Worm (Caenorhabditis elegans) whole organism, L4 larva: ENCODE data around the gene dyf-2.

Experiments
- R02D3.7 ChIP-seq: fragments of 150-350 bp; sonication (generic microtip); optimal IDR thresholded peaks from 3 replicates; lab custom pipeline; 2014; ENCODE audit warnings: missing biosample characterization, missing genetic modification characterization
- Y105C5A.15 ChIP-seq: fragments of 200-800 bp; sonication (Bioruptor generic); IDR thresholded peaks from 2 replicates; pipeline ENCODE4 v1.3.6; 2022; ENCODE audit warnings: missing genetic modification characterization, missing compliant biosample characterization
- aha-1 ChIP-seq: fragments of 150-350 bp; peaks from one replicate; lab custom pipeline; 2014; ENCODE audit warnings: missing biosample characterization, missing genetic modification characterization
- aly-2 ChIP-seq: sonication (generic microtip); optimal IDR thresholded peaks from 2 replicates; lab custom pipeline; 2018; ENCODE audit warnings: missing biosample characterization, missing genetic modification characterization
- dpl-1 ChIP-seq: fragments of 150-350 bp; optimal IDR thresholded peaks from 2 replicates; lab custom pipeline; 2014; ENCODE audit warnings: missing biosample characterization, missing genetic modification reagents, missing genetic modification characterization
- fos-1 ChIP-seq: fragments of 150-350 bp; optimal IDR thresholded peaks from 2 replicates; lab custom pipeline; 2014; ENCODE audit warnings: missing biosample characterization, missing genetic modification characterization
- lin-13 ChIP-seq: fragments of 150-350 bp; optimal IDR thresholded peaks from 2 replicates; lab custom pipeline; 2014; ENCODE audit warnings: missing biosample characterization, missing genetic modification reagents, missing genetic modification characterization
- mdl-1 ChIP-seq, 2 experiments: fragments of 150-350 bp in 1 of 2; sonication (generic microtip) in 1 of 2; optimal IDR thresholded peaks; 2 replicates each; lab custom pipeline; 2014 to 2017; ENCODE audit warnings: missing biosample characterization in 2 of 2, missing genetic modification characterization in 2 of 2
- nhr-10 ChIP-seq: fragments of 150-350 bp; optimal IDR thresholded peaks from 2 replicates; lab custom pipeline; 2014; ENCODE audit warnings: missing biosample characterization, missing genetic modification characterization
- nhr-11 ChIP-seq: fragments of 150-350 bp; optimal IDR thresholded peaks from 2 replicates; lab custom pipeline; 2014; ENCODE audit warnings: missing biosample characterization, missing genetic modification characterization
- nhr-77 ChIP-seq: fragments of 150-350 bp; optimal IDR thresholded peaks from 2 replicates; lab custom pipeline; 2014; ENCODE audit warnings: missing biosample characterization, missing genetic modification characterization
- unc-39 ChIP-seq: sonication (generic microtip); optimal IDR thresholded peaks from 2 replicates; lab custom pipeline; 2017; ENCODE audit warnings: missing biosample characterization, missing genetic modification characterization
- unc-62 ChIP-seq, 3 experiments: fragments of 150-350 bp in 1 of 3; sonication (generic microtip); optimal IDR thresholded peaks in 2 of 3; peaks in 1 of 3; 1 replicate in 1 of 3; 2 replicates in 2 of 3; lab custom pipeline; 2014 to 2017; ENCODE audit warnings: missing biosample characterization in 3 of 3, missing genetic modification characterization in 3 of 3, missing genetic modification reagents in 3 of 3, missing genotype in 1 of 3

ce11 chrIII:13651414-13651813 lies 34.8 kb downstream of the dyf-2 start:
- TF ChIP-seq fos-1 (no peak), aha-1 (tag; lab: Kevin White, UChicago) (no peak), aly-2 (tag; lab: Kevin White, UChicago) (no peak), R02D3.7 (tag; lab: Kevin White, UChicago) (no peak), unc-39 (tag; lab: Kevin White, UChicago) (no peak), unc-62 (GFP tag; optimal IDR thresholded peaks at IDR 0.05 in 1 of 2; lab: Kevin White, UChicago) (no peak), unc-62 (tag; optimal IDR thresholded peaks at IDR 0.05; lab: Kevin White, UChicago) (no peak), nhr-77 (no peak), nhr-10 (tag; lab: Kevin White, UChicago) (no peak), dpl-1 (GFP tag; lab: Kevin White, UChicago) (no peak), lin-13 (no peak), nhr-11 (no peak), Y105C5A.15 (GFP tag; lab: Robert Waterston, UW) (no peak), mdl-1 (tag; optimal IDR thresholded peaks at IDR 0.05; lab: Kevin White, UChicago) (no peak)
